Fruit fly (Drosophila melanogaster) whole organism, embryonic: Measurements from ENCODE around the gene Or33b.
A peak's percentile ranks its signal among the peaks of the same experiment; 100 is the strongest.

Source experiments
- Asciz ChIP-seq: fragments of 200-800 bp; sonication (Bioruptor generic); optimal IDR thresholded peaks from 2 replicates; lab custom pipeline; 2017; ENCODE audit warnings: missing biosample characterization, mild to moderate bottlenecking, missing genetic modification characterization, missing genetic modification reagents
- Awh ChIP-seq: fragments of 200-800 bp; sonication (Bioruptor generic); IDR thresholded peaks from 2 replicates; pipeline ENCODE4, ENCODE4 v1.3.6; 2022; ENCODE audit warnings: missing biosample characterization, missing genetic modification characterization
- Bgb ChIP-seq: fragments of 200-800 bp; sonication (Bioruptor generic); IDR thresholded peaks from 2 replicates; pipeline ENCODE4 v1.3.6; 2022; ENCODE audit warnings: missing biosample characterization, missing genetic modification characterization; ENCODE audit not compliant: partially characterized antibody
- Blimp-1 ChIP-seq: fragments of 200-800 bp; sonication (Bioruptor generic); optimal IDR thresholded peaks from 3 replicates; lab custom pipeline; 2018; ENCODE audit warnings: missing biosample characterization, missing genetic modification characterization, mild to moderate bottlenecking, moderate library complexity, missing genetic modification reagents
- CG10321 ChIP-seq: fragments of 200-800 bp; sonication (Bioruptor generic); IDR thresholded peaks from 2 replicates; pipeline ENCODE4 v1.3.6; 2022; ENCODE audit warnings: missing biosample characterization, missing genetic modification characterization
- CG11456 ChIP-seq: fragments of 200-800 bp; sonication (Bioruptor generic); IDR thresholded peaks from 3 replicates; pipeline ENCODE4 v1.3.6; 2022; ENCODE audit warnings: missing biosample characterization, missing genetic modification characterization
- CG12391 ChIP-seq: fragments of 200-800 bp; sonication (Bioruptor generic); optimal IDR thresholded peaks from 3 replicates; lab custom pipeline; 2018; ENCODE audit warnings: missing biosample characterization, mild to moderate bottlenecking, missing genetic modification characterization, moderate library complexity
- CG14014 ChIP-seq: fragments of 200-800 bp; sonication (Bioruptor generic); IDR thresholded peaks from 2 replicates; pipeline ENCODE4 v1.3.6; 2022; ENCODE audit warnings: missing biosample characterization, missing genetic modification characterization
- CG17568 ChIP-seq: fragments of 200-800 bp; sonication (Bioruptor generic); optimal IDR thresholded peaks from 2 replicates; lab custom pipeline; 2018; ENCODE audit warnings: missing biosample characterization, mild to moderate bottlenecking, missing genetic modification characterization, moderate library complexity
- CG31388 ChIP-seq: fragments of 200-800 bp; sonication (Bioruptor generic); optimal IDR thresholded peaks from 2 replicates; lab custom pipeline; 2016; ENCODE audit warnings: missing biosample characterization, missing genetic modification characterization
- CG32532 ChIP-seq: fragments of 200-800 bp; sonication (Bioruptor generic); IDR thresholded peaks from 2 replicates; pipeline ENCODE4 v1.3.6; 2022; ENCODE audit warnings: missing biosample characterization, missing genetic modification characterization
- CG4424 ChIP-seq: fragments of 200-800 bp; sonication (Bioruptor generic); optimal IDR thresholded peaks from 3 replicates; lab custom pipeline; 2016; ENCODE audit warnings: missing biosample characterization, missing genetic modification characterization
- CG6175 ChIP-seq: fragments of 200-800 bp; sonication (Bioruptor generic); IDR thresholded peaks from 3 replicates; pipeline ENCODE4 v1.3.6; 2022; ENCODE audit warnings: missing biosample characterization, missing genetic modification characterization
- CG6854 ChIP-seq: fragments of 200-800 bp; sonication (Bioruptor generic); optimal IDR thresholded peaks from 3 replicates; lab custom pipeline; 2017; ENCODE audit warnings: missing biosample characterization, mild to moderate bottlenecking, missing genetic modification characterization
- CG7372 ChIP-seq: fragments of 200-800 bp; sonication (Bioruptor generic); IDR thresholded peaks from 2 replicates; pipeline ENCODE4 v1.3.6; 2022; ENCODE audit warnings: missing biosample characterization, missing genetic modification characterization
- CHES-1-like ChIP-seq: fragments of 200-800 bp; sonication (Bioruptor generic); optimal IDR thresholded peaks from 2 replicates; lab custom pipeline; 2016; ENCODE audit warnings: missing biosample characterization, missing genetic modification characterization
- Chrac-16 ChIP-seq: fragments of 200-800 bp; sonication (Bioruptor generic); optimal IDR thresholded peaks from 3 replicates; lab custom pipeline; 2016; ENCODE audit warnings: missing biosample characterization, missing genetic modification characterization
- Doc3 ChIP-seq: fragments of 200-800 bp; sonication (Bioruptor generic); IDR thresholded peaks from 3 replicates; pipeline ENCODE4 v1.3.6; 2022; ENCODE audit warnings: missing biosample characterization, missing genetic modification characterization; ENCODE audit not compliant: partially characterized antibody
- Eip74EF ChIP-seq, 2 experiments: fragments of 200-800 bp in 1 of 2; fragments of >200 bp in 1 of 2; sonication (Bioruptor generic) in 1 of 2; optimal IDR thresholded peaks; 2 replicates each; lab custom pipeline; 2017 to 2019; ENCODE audit warnings: missing biosample characterization in 2 of 2, missing genetic modification characterization in 2 of 2, mild to moderate bottlenecking in 1 of 2, moderate library complexity in 1 of 2
- GATAe ChIP-seq: fragments of 200-800 bp; sonication (Bioruptor generic); conservative IDR thresholded peaks from 2 replicates; pipeline ENCODE4 v1.3.6; 2022; ENCODE audit warnings: missing biosample characterization, missing genetic modification characterization
- Hey ChIP-seq: fragments of 200-800 bp; sonication (Bioruptor generic); optimal IDR thresholded peaks from 3 replicates; lab custom pipeline; 2018; ENCODE audit warnings: missing biosample characterization, mild to moderate bottlenecking, missing genetic modification characterization
- Hr3 ChIP-seq: fragments of 200-800 bp; sonication (Bioruptor generic); optimal IDR thresholded peaks from 3 replicates; lab custom pipeline; 2016; ENCODE audit warnings: missing biosample characterization, missing genetic modification characterization
- Hr78 ChIP-seq, 2 experiments: fragments of 200-800 bp in 1 of 2; fragments of >200 bp in 1 of 2; sonication (Bioruptor generic) in 1 of 2; optimal IDR thresholded peaks; 2 replicates each; lab custom pipeline; 2017 to 2019; ENCODE audit warnings: missing biosample characterization in 2 of 2, missing genetic modification characterization in 2 of 2, mild to moderate bottlenecking in 1 of 2, moderate library complexity in 1 of 2
- Max ChIP-seq: fragments of 200-800 bp; sonication (Bioruptor generic); optimal IDR thresholded peaks from 2 replicates; lab custom pipeline; 2016; ENCODE audit warnings: missing biosample characterization, mild to moderate bottlenecking, missing genetic modification characterization
- NfI ChIP-seq: fragments of 200-800 bp; sonication (Bioruptor generic); optimal IDR thresholded peaks from 3 replicates; lab custom pipeline; 2018; ENCODE audit warnings: missing biosample characterization, mild to moderate bottlenecking, missing genetic modification characterization, moderate library complexity
- Vsx1 ChIP-seq: fragments of 200-800 bp; sonication (Bioruptor generic); optimal IDR thresholded peaks from 2 replicates; lab custom pipeline; 2017; ENCODE audit warnings: missing biosample characterization, mild to moderate bottlenecking, missing genetic modification characterization, missing genetic modification reagents
- Xbp1 ChIP-seq: fragments of 200-800 bp; sonication (Bioruptor generic); optimal IDR thresholded peaks from 3 replicates; lab custom pipeline; 2016; ENCODE audit warnings: missing biosample characterization, mild to moderate bottlenecking, missing genetic modification characterization
- ac ChIP-seq: fragments of 200-800 bp; sonication (Bioruptor generic); optimal IDR thresholded peaks from 3 replicates; lab custom pipeline; 2017; ENCODE audit warnings: missing biosample characterization, mild to moderate bottlenecking, missing genetic modification characterization
- amos ChIP-seq: fragments of 200-800 bp; sonication (Bioruptor generic); IDR thresholded peaks from 2 replicates; pipeline ENCODE4 v1.3.6; 2022; ENCODE audit warnings: missing biosample characterization, missing genetic modification characterization; ENCODE audit not compliant: partially characterized antibody
- ase ChIP-seq: fragments of 200-800 bp; sonication (Bioruptor generic); IDR thresholded peaks from 3 replicates; pipeline ENCODE4 v1.3.6; 2022; ENCODE audit warnings: missing biosample characterization, missing genetic modification characterization
- bbx ChIP-seq: fragments of 200-800 bp; sonication (Bioruptor generic); IDR thresholded peaks from 2 replicates; pipeline ENCODE4 v1.3.6; 2022; ENCODE audit warnings: missing biosample characterization, missing genetic modification characterization; ENCODE audit not compliant: partially characterized antibody
- bcd ChIP-seq: fragments of 200-800 bp; sonication (Bioruptor generic); optimal IDR thresholded peaks from 2 replicates; lab custom pipeline; 2017; ENCODE audit warnings: missing biosample characterization, mild to moderate bottlenecking, missing genetic modification characterization
- cg ChIP-seq: fragments of 200-800 bp; sonication (Bioruptor generic); optimal IDR thresholded peaks from 3 replicates; lab custom pipeline; 2019; ENCODE audit warnings: missing biosample characterization, mild to moderate bottlenecking, missing genetic modification characterization, moderate library complexity
- chn ChIP-seq: fragments of 200-800 bp; sonication (Bioruptor generic); optimal IDR thresholded peaks from 2 replicates; lab custom pipeline; 2016; ENCODE audit warnings: missing biosample characterization, missing genetic modification characterization
- ci ChIP-seq: fragments of 200-800 bp; sonication (Bioruptor generic); IDR thresholded peaks from 3 replicates; pipeline ENCODE4 v1.3.6; 2022; ENCODE audit warnings: missing biosample characterization, missing genetic modification characterization
- da ChIP-seq: fragments of 200-800 bp; sonication (Bioruptor generic); optimal IDR thresholded peaks from 2 replicates; lab custom pipeline; 2016; ENCODE audit warnings: missing biosample characterization, missing genetic modification characterization
- dmrt99B ChIP-seq: fragments of 200-800 bp; sonication (Bioruptor generic); optimal IDR thresholded peaks from 2 replicates; lab custom pipeline; 2018; ENCODE audit warnings: missing biosample characterization, mild to moderate bottlenecking, missing genetic modification characterization, moderate library complexity
- dpn ChIP-seq, 2 experiments: fragments of 200-800 bp; sonication (Bioruptor generic); optimal IDR thresholded peaks; 3 replicates each; lab custom pipeline; 2016; ENCODE audit warnings: missing biosample characterization in 2 of 2, missing genetic modification characterization in 2 of 2
- fd64A ChIP-seq: fragments of 200-800 bp; sonication (Bioruptor generic); optimal IDR thresholded peaks from 3 replicates; lab custom pipeline; 2018; ENCODE audit warnings: missing biosample characterization, mild to moderate bottlenecking, missing genetic modification characterization
- h ChIP-seq: fragments of >200 bp; optimal IDR thresholded peaks from 2 replicates; lab custom pipeline; 2017
- ind ChIP-seq: fragments of 200-800 bp; sonication (Bioruptor generic); optimal IDR thresholded peaks from 3 replicates; lab custom pipeline; 2016; ENCODE audit warnings: missing biosample characterization, missing genetic modification characterization
- nmo ChIP-seq: fragments of 200-800 bp; sonication (Bioruptor generic); optimal IDR thresholded peaks from 2 replicates; lab custom pipeline; 2018; ENCODE audit warnings: missing biosample characterization, mild to moderate bottlenecking, missing genetic modification characterization, moderate library complexity
- p53 ChIP-seq: fragments of 200-800 bp; sonication (Bioruptor generic); optimal IDR thresholded peaks from 2 replicates; lab custom pipeline; 2016; ENCODE audit warnings: missing biosample characterization, missing genetic modification characterization
- pfk ChIP-seq: fragments of 200-800 bp; sonication (Bioruptor generic); optimal IDR thresholded peaks from 2 replicates; lab custom pipeline; 2018; ENCODE audit warnings: missing biosample characterization, mild to moderate bottlenecking, missing genetic modification characterization, moderate library complexity
- prd ChIP-seq, 3 experiments: fragments of >200 bp in 2 of 3; fragments of 200-800 bp in 1 of 3; sonication (Bioruptor generic) in 1 of 3; optimal IDR thresholded peaks in 2 of 3; IDR thresholded peaks in 1 of 3; 2 replicates in 2 of 3; 3 replicates in 1 of 3; pipeline versions ENCODE4 v1.3.6 to Lab custom; 2017 to 2022; ENCODE audit warnings: missing biosample characterization in 1 of 3, missing genetic modification characterization in 1 of 3
- sd ChIP-seq: fragments of 200-800 bp; sonication (Bioruptor generic); optimal IDR thresholded peaks from 3 replicates; lab custom pipeline; 2018; ENCODE audit warnings: missing biosample characterization, mild to moderate bottlenecking, missing genetic modification characterization, moderate library complexity
- slp2 ChIP-seq: fragments of 200-800 bp; sonication (Bioruptor generic); optimal IDR thresholded peaks from 2 replicates; lab custom pipeline; 2016; ENCODE audit warnings: missing biosample characterization, missing genetic modification characterization
- vvl ChIP-seq: fragments of 200-800 bp; sonication (Bioruptor generic); IDR thresholded peaks from 2 replicates; pipeline ENCODE4 v1.3.6; 2022; ENCODE audit warnings: missing biosample characterization, missing genetic modification characterization

Or33b gene

dm6 chr2L:11970853-11971397 is 34.9 kb downstream of the Or33b start (continued):
- TF ChIP-seq CG31388 (no peak), dpn (GFP tag; optimal IDR thresholded peaks at IDR 0.05; lab: Kevin White, UChicago) (peak in 1 of 2 experiments; percentile 2), bcd (GFP tag; lab: Kevin White, UChicago) (peak; percentile 5), ind (GFP tag; lab: Kevin White, UChicago) (no peak), prd (optimal IDR thresholded peaks at IDR 0.05; lab: Kevin White, UChicago) (no peak), prd (GFP tag; IDR thresholded peaks at IDR 0.05; lab: Robert Waterston, UW) (0 out of 3 replicates have a peak, but pooled peaks have one; percentile 14), Vsx1 (peak; percentile 98), Awh (0 out of 2 replicates have a peak, but pooled peaks have one; percentile 35), CG32532 (peak; percentile 59), Hr3 (GFP tag; lab: Kevin White, UChicago) (no peak), dmrt99B (peak; percentile 8), CHES-1-like (peak; percentile 10), CG4424 (GFP tag; lab: Kevin White, UChicago) (no peak), Bgb (GFP tag; lab: Robert Waterston, UW) (peak; percentile 64), ac (GFP tag; lab: Kevin White, UChicago) (peak; percentile 36), slp2 (GFP tag; lab: Kevin White, UChicago) (no peak), CG6854 (GFP tag; lab: Kevin White, UChicago) (peak; percentile 5), ci (peak; percentile 77; the same call in 2 of the 3 replicates), bbx (GFP tag; lab: Robert Waterston, UW) (peak; percentile 57), CG12391 (no peak), CG7372 (no peak), Eip74EF (GFP tag; optimal IDR thresholded peaks at IDR 0.05; lab: Kevin White, UChicago) (no peak), CG14014 (GFP tag; lab: Robert Waterston, UW) (peak; percentile 39; the same call in 1 of the 2 replicates), Asciz (GFP tag; lab: Kevin White, UChicago) (no peak), p53 (GFP tag; lab: Kevin White, UChicago) (no peak), amos (GFP tag; lab: Robert Waterston, UW) (peak; percentile 43; the same call in 1 of the 2 replicates), ase (GFP tag; lab: Robert Waterston, UW) (0 out of 3 replicates have a peak, but pooled peaks have one; percentile 40), GATAe (GFP tag; lab: Robert Waterston, UW) (peak; percentile 54; the same call in 1 of the 2 replicates), CG17568 (GFP tag; lab: Kevin White, UChicago) (no peak), CG11456 (GFP tag; lab: Robert Waterston, UW) (0 out of 3 replicates have a peak, but pooled peaks have one; percentile 51), fd64A (no peak), cg (peak; percentile 8), nmo (peak; percentile 7), Hey (tag; lab: Kevin White, UChicago) (no peak), Hr78 (GFP tag; optimal IDR thresholded peaks at IDR 0.05; lab: Kevin White, UChicago) (peak in 1 of 2 experiments; percentile 50), h (lab: Kevin White, UChicago) (no peak), CG10321 (peak; percentile 97), Chrac-16 (GFP tag; lab: Kevin White, UChicago) (no peak), vvl (GFP tag; lab: Robert Waterston, UW) (peak; percentile 56; the same call in 1 of the 2 replicates), chn (GFP tag; lab: Kevin White, UChicago) (peak; percentile 17), Doc3 (GFP tag; lab: Robert Waterston, UW) (no peak), Max (GFP tag; lab: Kevin White, UChicago) (no peak), CG6175 (GFP tag; lab: Robert Waterston, UW) (0 out of 3 replicates have a peak, but pooled peaks have one; percentile 56), da (peak; percentile 9), Blimp-1 (GFP tag; lab: Kevin White, UChicago) (peak; percentile 15), pfk (GFP tag; lab: Kevin White, UChicago) (peak; percentile 31), sd (peak; percentile 17), NfI (no peak), Xbp1 (GFP tag; lab: Kevin White, UChicago) (no peak)
